Comparison of ENCODE assay signal across 1 fruit fly cellular context in genomic region chr3R:11868562-11868961, dm6.
TF ChIP-seq lines count a peak whose summit lies in the region.

No protein-coding gene starts in this region.

TF ChIP-seq in whole organism, embryonic, 481 proteins besides CTCF, POLR2A, EP300 and RAD21 (continued from another document):
- no peak for TF ChIP-seq CG2116 (GFP tag; optimal IDR thresholded peaks at IDR 0.05; lab: Kevin White, UChicago)
- TF ChIP-seq sisA (GFP tag; IDR thresholded peaks at IDR 0.05; lab: Robert Waterston, UW): no peak
- TF ChIP-seq CG30403 (GFP tag; optimal IDR thresholded peaks at IDR 0.05; lab: Kevin White, UChicago): no peak
- no peak for TF ChIP-seq CG1529 (GFP tag; optimal IDR thresholded peaks at IDR 0.05; lab: Kevin White, UChicago)
- no peak for TF ChIP-seq br (optimal IDR thresholded peaks at IDR 0.05; lab: Kevin White, UChicago)
- TF ChIP-seq Sin3A (optimal IDR thresholded peaks at IDR 0.05; lab: Kevin White, UChicago): no peak
- TF ChIP-seq CG8388 (GFP tag; optimal IDR thresholded peaks at IDR 0.05; lab: Kevin White, UChicago): no peak
- TF ChIP-seq chinmo (GFP tag; IDR thresholded peaks at IDR 0.05; lab: Robert Waterston, UW; ENCODE audit: partially characterized antibody): 0 out of 4 replicates have a peak, but pooled peaks have one; percentile 53
- no peak for TF ChIP-seq amos (GFP tag; IDR thresholded peaks at IDR 0.05; lab: Robert Waterston, UW; ENCODE audit: partially characterized antibody)
- TF ChIP-seq dysf (GFP tag; IDR thresholded peaks at IDR 0.05; lab: Robert Waterston, UW): no peak
- no peak for TF ChIP-seq Dll (GFP tag; IDR thresholded peaks at IDR 0.05; lab: Robert Waterston, UW; ENCODE audit: partially characterized antibody)
- no peak for TF ChIP-seq seq (GFP tag; IDR thresholded peaks at IDR 0.05; lab: Robert Waterston, UW)
- no peak for TF ChIP-seq trh (GFP tag; optimal IDR thresholded peaks at IDR 0.05; lab: Kevin White, UChicago)
- TF ChIP-seq sr (GFP tag; IDR thresholded peaks at IDR 0.05; lab: Robert Waterston, UW): peak; percentile 77
- TF ChIP-seq vnd (GFP tag; IDR thresholded peaks at IDR 0.05; lab: Robert Waterston, UW; ENCODE audit: partially characterized antibody): no peak
- no peak for TF ChIP-seq CG32532 (GFP tag; IDR thresholded peaks at IDR 0.05; lab: Robert Waterston, UW)
- no peak for TF ChIP-seq nau (GFP tag; optimal IDR thresholded peaks at IDR 0.05; lab: Kevin White, UChicago)
- TF ChIP-seq crol (GFP tag; IDR thresholded peaks at IDR 0.05; lab: Robert Waterston, UW): peak; percentile 20; the same call in 1 of the 2 replicates
- TF ChIP-seq insv (GFP tag; optimal IDR thresholded peaks at IDR 0.05; lab: Kevin White, UChicago): no peak
- no peak for TF ChIP-seq lola (GFP tag; optimal IDR thresholded peaks at IDR 0.05; lab: Kevin White, UChicago)
- no peak for TF ChIP-seq nerfin-1 (tag; optimal IDR thresholded peaks at IDR 0.05; lab: Kevin White, UChicago)
- TF ChIP-seq phol (tag; optimal IDR thresholded peaks at IDR 0.05; lab: Kevin White, UChicago): no peak
- TF ChIP-seq CG6813 (GFP tag; optimal IDR thresholded peaks at IDR 0.05; lab: Kevin White, UChicago): no peak
- TF ChIP-seq Nf-YB (GFP tag; optimal IDR thresholded peaks at IDR 0.05; lab: Kevin White, UChicago): no peak
- no peak for TF ChIP-seq CG34376 (GFP tag; optimal IDR thresholded peaks at IDR 0.05; lab: Kevin White, UChicago)
- TF ChIP-seq ci (GFP tag; IDR thresholded peaks at IDR 0.05; lab: Robert Waterston, UW): no peak
